Worm (Caenorhabditis elegans): Measurements from ENCODE around the gene K08F4.12.

- TF ChIP-seq tbx-11 (GFP tag; IDR thresholded peaks at IDR 0.05) (no peak), ama-1 (optimal IDR thresholded peaks at IDR 0.05) (no peak)
Measured at ce11 chrIV:10126544-10126943, 11.4 kb upstream of the K08F4.12 start, which contains the start of gene ctf-18.

Data from whole organism, early embryonic.